Worm (Caenorhabditis elegans) whole organism, L3 larva: ENCODE results near the gene mig-2.

Experiments
- aly-2 ChIP-seq: fragments of 150-350 bp; optimal IDR thresholded peaks from 2 replicates; lab custom pipeline; 2014; ENCODE audit warnings: missing biosample characterization, missing genetic modification characterization
- ceh-28 ChIP-seq: fragments of 150-350 bp; optimal IDR thresholded peaks from 2 replicates; lab custom pipeline; 2014; ENCODE audit warnings: missing biosample characterization, missing genetic modification reagents, missing genetic modification characterization
- daf-12 ChIP-seq: fragments of 150-350 bp; optimal IDR thresholded peaks from 2 replicates; lab custom pipeline; 2014; ENCODE audit warnings: missing biosample characterization, missing genetic modification reagents, missing genetic modification characterization
- egl-5 ChIP-seq: fragments of 150-350 bp; optimal IDR thresholded peaks from 2 replicates; lab custom pipeline; 2017; ENCODE audit warnings: missing biosample characterization, missing genetic modification reagents, missing genetic modification characterization, inconsistent platforms
- elt-2 ChIP-seq: sonication (generic microtip); optimal IDR thresholded peaks from 2 replicates; lab custom pipeline; 2016; ENCODE audit warnings: missing genetic modification reagents, mild to moderate bottlenecking, missing genetic modification characterization, missing compliant biosample characterization
- elt-3 ChIP-seq, 3 experiments: fragments of 150-350 bp in 1 of 3; sonication (generic microtip) in 2 of 3; optimal IDR thresholded peaks; 2 replicates in 2 of 3; 4 replicates in 1 of 3; lab custom pipeline; 2014 to 2017; ENCODE audit warnings: missing biosample characterization in 3 of 3, missing genetic modification characterization in 3 of 3
- fkh-10 ChIP-seq: sonication (generic microtip); optimal IDR thresholded peaks from 2 replicates; lab custom pipeline; 2017; ENCODE audit warnings: missing biosample characterization, missing genetic modification reagents, missing genetic modification characterization
- fkh-2 ChIP-seq: fragments of 150-350 bp; optimal IDR thresholded peaks from 2 replicates; lab custom pipeline; 2014; ENCODE audit warnings: missing biosample characterization, missing genetic modification reagents, missing genetic modification characterization
- fos-1 ChIP-seq: fragments of 150-350 bp; optimal IDR thresholded peaks from 2 replicates; lab custom pipeline; 2014; ENCODE audit warnings: missing biosample characterization, missing genetic modification characterization
- hmg-11 ChIP-seq: sonication (generic microtip); optimal IDR thresholded peaks from 2 replicates; lab custom pipeline; 2016; ENCODE audit warnings: missing genetic modification characterization, missing compliant biosample characterization
- jun-1 ChIP-seq: fragments of 150-350 bp; optimal IDR thresholded peaks from 2 replicates; lab custom pipeline; 2014; ENCODE audit warnings: missing biosample characterization, missing genetic modification reagents, missing genetic modification characterization
- lin-15B ChIP-seq: fragments of 150-350 bp; optimal IDR thresholded peaks from 2 replicates; lab custom pipeline; 2014; ENCODE audit warnings: missing biosample characterization, missing genetic modification characterization
- lin-39 ChIP-seq: fragments of 150-350 bp; optimal IDR thresholded peaks from 2 replicates; lab custom pipeline; 2018; ENCODE audit warnings: missing biosample characterization, missing genetic modification reagents, missing genetic modification characterization
- lsy-12 ChIP-seq: sonication (generic microtip); optimal IDR thresholded peaks from 2 replicates; lab custom pipeline; 2016; ENCODE audit warnings: mild to moderate bottlenecking, missing genetic modification characterization, missing compliant biosample characterization
- mdl-1 ChIP-seq: fragments of 150-350 bp; optimal IDR thresholded peaks from 2 replicates; lab custom pipeline; 2014; ENCODE audit warnings: missing biosample characterization, missing genetic modification characterization
- mml-1 ChIP-seq: fragments of 150-350 bp; sonication (generic microtip); optimal IDR thresholded peaks from 3 replicates; lab custom pipeline; 2014; ENCODE audit warnings: missing biosample characterization, missing genetic modification characterization
- nfya-1 ChIP-seq: sonication (generic microtip); optimal IDR thresholded peaks from 2 replicates; lab custom pipeline; 2017; ENCODE audit warnings: missing genetic modification characterization, mild to moderate bottlenecking, missing compliant biosample characterization, antibody characterized with exemption, moderate library complexity; ENCODE audit not compliant: insufficient read depth
- nhr-11 ChIP-seq: fragments of 150-350 bp; optimal IDR thresholded peaks from 2 replicates; lab custom pipeline; 2014; ENCODE audit warnings: missing biosample characterization, missing genetic modification characterization
- nhr-23 ChIP-seq: fragments of 150-350 bp; optimal IDR thresholded peaks from 2 replicates; lab custom pipeline; 2014; ENCODE audit warnings: missing biosample characterization, missing genetic modification reagents, missing genetic modification characterization
- nhr-237 ChIP-seq: fragments of 150-350 bp; optimal IDR thresholded peaks from 2 replicates; lab custom pipeline; 2014; ENCODE audit warnings: missing biosample characterization, missing genetic modification characterization
- nhr-25 ChIP-seq: sonication (generic microtip); optimal IDR thresholded peaks from 2 replicates; lab custom pipeline; 2017; ENCODE audit warnings: missing biosample characterization, missing genetic modification characterization
- nhr-28 ChIP-seq: fragments of 150-350 bp; optimal IDR thresholded peaks from 2 replicates; lab custom pipeline; 2014; ENCODE audit warnings: missing biosample characterization, missing genetic modification characterization
- nhr-43 ChIP-seq: sonication (generic microtip); optimal IDR thresholded peaks from 2 replicates; lab custom pipeline; 2016; ENCODE audit warnings: mild to moderate bottlenecking, missing genetic modification characterization, missing compliant biosample characterization; ENCODE audit not compliant: poor library complexity, severe bottlenecking
- nhr-67 ChIP-seq: fragments of 150-350 bp; optimal IDR thresholded peaks from 2 replicates; lab custom pipeline; 2014; ENCODE audit warnings: missing biosample characterization, missing genetic modification characterization
- nhr-76 ChIP-seq: fragments of 150-350 bp; sonication (generic microtip); optimal IDR thresholded peaks from 5 replicates; lab custom pipeline; 2014; ENCODE audit warnings: missing biosample characterization, missing genetic modification characterization
- nhr-77 ChIP-seq: fragments of 150-350 bp; optimal IDR thresholded peaks from 2 replicates; lab custom pipeline; 2014; ENCODE audit warnings: missing biosample characterization, missing genetic modification characterization
- pha-4 ChIP-seq: fragments of 150-350 bp; optimal IDR thresholded peaks from 2 replicates; lab custom pipeline; 2014; ENCODE audit warnings: missing biosample characterization, missing genetic modification reagents, missing genetic modification characterization
- pqm-1 ChIP-seq: fragments of 150-350 bp; optimal IDR thresholded peaks from 2 replicates; lab custom pipeline; 2017; ENCODE audit warnings: missing biosample characterization, missing genetic modification characterization, inconsistent platforms
- snpc-4 ChIP-seq: fragments of 150-350 bp; optimal IDR thresholded peaks from 2 replicates; lab custom pipeline; 2014; ENCODE audit warnings: missing biosample characterization, missing genetic modification characterization
- unc-62 ChIP-seq: fragments of 150-350 bp; sonication (generic microtip); optimal IDR thresholded peaks from 4 replicates; lab custom pipeline; 2014; ENCODE audit warnings: missing biosample characterization, missing genetic modification reagents, missing genetic modification characterization
- zag-1 ChIP-seq: fragments of 150-350 bp; optimal IDR thresholded peaks from 2 replicates; lab custom pipeline; 2014; ENCODE audit warnings: missing biosample characterization, missing genetic modification characterization
- ztf-11 ChIP-seq: fragments of 150-350 bp; optimal IDR thresholded peaks from 2 replicates; lab custom pipeline; 2014; ENCODE audit warnings: missing biosample characterization, missing genetic modification characterization
- ztf-4 ChIP-seq: fragments of 150-350 bp; optimal IDR thresholded peaks from 2 replicates; lab custom pipeline; 2014; ENCODE audit warnings: missing biosample characterization, missing genetic modification characterization

mig-2 gene

ce11 chrX:11546445-11547275, 1.7 kb upstream of the mig-2 start, which contains the start of gene selt-1.1:
Gene selt-1.1 (minus strand): TSS chrX:11546495.
- TF ChIP-seq nhr-11 (no peak), mdl-1 (tag; lab: Kevin White, UChicago) (peak; percentile 4), elt-3 (tag; optimal IDR thresholded peaks at IDR 0.05; lab: Kevin White, UChicago) (no peak), lin-15B (tag; lab: Kevin White, UChicago) (no peak), egl-5 (tag; lab: Kevin White, UChicago) (peak; percentile 55), daf-12 (no peak), nhr-43 (tag; lab: Kevin White, UChicago) (no peak), nhr-23 (peak; percentile 33), pqm-1 (peak; percentile 85), nfya-1 (tag; lab: Kevin White, UChicago) (peak; percentile 66), ceh-28 (peak; percentile 69), ztf-4 (tag; lab: Kevin White, UChicago) (no peak), nhr-25 (tag; lab: Kevin White, UChicago) (peak; percentile 85), pha-4 (tag; lab: Kevin White, UChicago) (peak; percentile 75), aly-2 (tag; lab: Kevin White, UChicago) (no peak), hmg-11 (tag; lab: Kevin White, UChicago) (peak; percentile 78), nhr-28 (tag; lab: Kevin White, UChicago) (no peak), elt-2 (tag; lab: Kevin White, UChicago) (peak; percentile 78), nhr-67 (tag; lab: Kevin White, UChicago) (no peak), fkh-2 (tag; lab: Kevin White, UChicago) (no peak), jun-1 (peak; percentile 72), snpc-4 (tag; lab: Kevin White, UChicago) (no peak), unc-62 (GFP tag; lab: Kevin White, UChicago) (no peak), lsy-12 (peak; percentile 38), fos-1 (tag; lab: Kevin White, UChicago) (peak; percentile 61), mml-1 (tag; lab: Kevin White, UChicago) (no peak), nhr-77 (tag; lab: Kevin White, UChicago) (no peak), lin-39 (peak; percentile 49)
- TF ChIP-seq, all 47 proteins: peak for 14

ce11 chrX:11547442-11548023, 875 bp upstream of the mig-2 start:
- TF ChIP-seq pqm-1 (no peak), lin-15B (tag; lab: Kevin White, UChicago) (no peak), mdl-1 (tag; lab: Kevin White, UChicago) (no peak), nhr-76 (tag; lab: Kevin White, UChicago) (no peak), mml-1 (tag; lab: Kevin White, UChicago) (no peak), egl-5 (tag; lab: Kevin White, UChicago) (peak; percentile 92), lin-39 (peak; percentile 11), unc-62 (GFP tag; lab: Kevin White, UChicago) (no peak)

ce11 chrX:11551808-11552207, 3.4 kb downstream of the mig-2 start:
- TF ChIP-seq elt-3 (tag; optimal IDR thresholded peaks at IDR 0.05; lab: Kevin White, UChicago) = no peak
- no peak for TF ChIP-seq fkh-10 (GFP tag; lab: Kevin White, UChicago)
- no peak for TF ChIP-seq ceh-28
- TF ChIP-seq ztf-11 (tag; lab: Kevin White, UChicago) = no peak
- no peak for TF ChIP-seq lsy-12

ce11 chrX:11552879-11553278, 4.5 kb downstream of the mig-2 start:
- TF ChIP-seq nhr-23 = no peak
- TF ChIP-seq nfya-1 (tag; lab: Kevin White, UChicago) = peak; percentile 47

ce11 chrX:11554522-11554921, 6.1 kb downstream of the mig-2 start:
- TF ChIP-seq lin-15B (tag; lab: Kevin White, UChicago) = no peak
- TF ChIP-seq nhr-237 (tag; lab: Kevin White, UChicago) = no peak
- no peak for TF ChIP-seq elt-2 (tag; lab: Kevin White, UChicago)
- TF ChIP-seq zag-1 (tag; lab: Kevin White, UChicago) = no peak
- TF ChIP-seq fos-1 (tag; lab: Kevin White, UChicago) = no peak
- TF ChIP-seq hmg-11 (tag; lab: Kevin White, UChicago) = no peak
- TF ChIP-seq pqm-1 = no peak
- TF ChIP-seq ztf-4 (tag; lab: Kevin White, UChicago) = no peak
